Fruit fly (Drosophila melanogaster) whole organism, embryonic: ENCODE results near the gene CG14332.

Experiments
- Antp ChIP-seq: fragments of 200-800 bp; sonication (Bioruptor generic); optimal IDR thresholded peaks from 3 replicates; lab custom pipeline; 2016; ENCODE audit warnings: missing biosample characterization, missing genetic modification characterization
- BEAF-32 ChIP-seq: fragments of 200-800 bp; sonication (Bioruptor generic); optimal IDR thresholded peaks from 3 replicates; lab custom pipeline; 2017; ENCODE audit warnings: missing biosample characterization, missing genetic modification characterization, mild to moderate bottlenecking, moderate library complexity, missing genetic modification reagents
- Blimp-1 ChIP-seq: fragments of 200-800 bp; sonication (Bioruptor generic); optimal IDR thresholded peaks from 3 replicates; lab custom pipeline; 2018; ENCODE audit warnings: missing biosample characterization, missing genetic modification characterization, mild to moderate bottlenecking, moderate library complexity, missing genetic modification reagents
- CG10274 ChIP-seq: fragments of 200-800 bp; sonication (Bioruptor generic); optimal IDR thresholded peaks from 3 replicates; lab custom pipeline; 2017; ENCODE audit warnings: missing biosample characterization, mild to moderate bottlenecking, missing genetic modification characterization
- CG10321 ChIP-seq: fragments of 200-800 bp; sonication (Bioruptor generic); IDR thresholded peaks from 2 replicates; pipeline ENCODE4 v1.3.6; 2022; ENCODE audit warnings: missing biosample characterization, missing genetic modification characterization
- CG12104 ChIP-seq: fragments of 200-800 bp; sonication (Bioruptor generic); optimal IDR thresholded peaks from 3 replicates; lab custom pipeline; 2016; ENCODE audit warnings: missing biosample characterization, missing genetic modification characterization
- CG1233 ChIP-seq: fragments of 200-800 bp; sonication (Bioruptor generic); optimal IDR thresholded peaks from 4 replicates; lab custom pipeline; 2018; ENCODE audit warnings: missing biosample characterization, mild to moderate bottlenecking, missing genetic modification characterization
- CG1602 ChIP-seq: fragments of 200-800 bp; sonication (Bioruptor generic); optimal IDR thresholded peaks from 3 replicates; lab custom pipeline; 2016; ENCODE audit warnings: missing biosample characterization, missing genetic modification characterization
- CG17359 ChIP-seq: fragments of 200-800 bp; sonication (Bioruptor generic); optimal IDR thresholded peaks from 3 replicates; lab custom pipeline; 2018; ENCODE audit warnings: missing biosample characterization, mild to moderate bottlenecking, missing genetic modification characterization, moderate library complexity
- CG18011 ChIP-seq: fragments of 200-800 bp; sonication (Bioruptor generic); optimal IDR thresholded peaks from 2 replicates; lab custom pipeline; 2017; ENCODE audit warnings: missing biosample characterization, missing genetic modification characterization, mild to moderate bottlenecking, moderate library complexity, missing genotype
- CG18262 ChIP-seq: fragments of 200-800 bp; optimal IDR thresholded peaks from 3 replicates; lab custom pipeline; 2019; ENCODE audit warnings: missing biosample characterization, mild to moderate bottlenecking, missing genetic modification characterization, moderate library complexity
- CG31224 ChIP-seq: fragments of 200-800 bp; sonication (Bioruptor generic); IDR thresholded peaks from 2 replicates; pipeline ENCODE4 v1.3.6; 2022; ENCODE audit warnings: missing biosample characterization, missing genetic modification characterization
- CG33557 ChIP-seq: fragments of 200-800 bp; sonication (Bioruptor generic); optimal IDR thresholded peaks from 2 replicates; lab custom pipeline; 2019; ENCODE audit warnings: missing biosample characterization, mild to moderate bottlenecking, missing genetic modification characterization, moderate library complexity
- CG3838 ChIP-seq: fragments of 200-800 bp; sonication (Bioruptor generic); optimal IDR thresholded peaks from 3 replicates; lab custom pipeline; 2016; ENCODE audit warnings: missing biosample characterization, missing genetic modification characterization
- CG3995 ChIP-seq: fragments of 200-800 bp; sonication (Bioruptor generic); optimal IDR thresholded peaks from 3 replicates; lab custom pipeline; 2016; ENCODE audit warnings: missing biosample characterization, missing genetic modification characterization
- CG4328 ChIP-seq: fragments of 200-800 bp; sonication (Bioruptor generic); optimal IDR thresholded peaks from 3 replicates; lab custom pipeline; 2017; ENCODE audit warnings: missing biosample characterization, missing genetic modification reagents, missing genetic modification characterization
- CG4360 ChIP-seq: fragments of 200-800 bp; sonication (Bioruptor generic); IDR thresholded peaks from 2 replicates; pipeline ENCODE4 v1.3.6; 2022; ENCODE audit warnings: missing biosample characterization, missing genetic modification characterization
- CG4424 ChIP-seq: fragments of 200-800 bp; sonication (Bioruptor generic); optimal IDR thresholded peaks from 3 replicates; lab custom pipeline; 2016; ENCODE audit warnings: missing biosample characterization, missing genetic modification characterization
- CG7271 ChIP-seq: fragments of 200-800 bp; sonication (Bioruptor generic); optimal IDR thresholded peaks from 2 replicates; lab custom pipeline; 2018; ENCODE audit warnings: missing biosample characterization, mild to moderate bottlenecking, missing genetic modification characterization, moderate library complexity
- CG8924 ChIP-seq: fragments of 200-800 bp; optimal IDR thresholded peaks from 3 replicates; lab custom pipeline; 2019; ENCODE audit warnings: missing biosample characterization, mild to moderate bottlenecking, missing genetic modification characterization, moderate library complexity
- Dp ChIP-seq: fragments of 200-800 bp; sonication (Bioruptor generic); optimal IDR thresholded peaks from 2 replicates; lab custom pipeline; 2018; ENCODE audit warnings: missing biosample characterization, mild to moderate bottlenecking, missing genetic modification characterization, moderate library complexity
- Drgx ChIP-seq: fragments of 200-800 bp; sonication (Bioruptor generic); IDR thresholded peaks from 2 replicates; pipeline ENCODE4 v1.3.6; 2022; ENCODE audit warnings: missing biosample characterization, missing genetic modification characterization
- Ets97D ChIP-seq: fragments of 200-800 bp; sonication (Bioruptor generic); optimal IDR thresholded peaks from 3 replicates; lab custom pipeline; 2016; ENCODE audit warnings: missing biosample characterization, missing genetic modification characterization
- HmgD ChIP-seq: fragments of 200-800 bp; sonication (Bioruptor generic); optimal IDR thresholded peaks from 3 replicates; lab custom pipeline; 2016; ENCODE audit warnings: missing biosample characterization, missing genetic modification characterization
- Nf-YA ChIP-seq: fragments of 200-800 bp; sonication (Bioruptor generic); IDR thresholded peaks from 2 replicates; pipeline ENCODE4 v1.3.6; 2022; ENCODE audit warnings: missing biosample characterization, missing genetic modification characterization
- Nf-YC ChIP-seq: fragments of 200-800 bp; optimal IDR thresholded peaks from 3 replicates; lab custom pipeline; 2019; ENCODE audit warnings: missing biosample characterization, mild to moderate bottlenecking, missing genetic modification characterization, moderate library complexity
- Stat92E ChIP-seq, 3 experiments: fragments of >200 bp in 2 of 3; fragments of 200-800 bp in 1 of 3; sonication (Bioruptor generic) in 1 of 3; optimal IDR thresholded peaks; 2 replicates each; lab custom pipeline; 2017 to 2019; ENCODE audit warnings: missing biosample characterization in 3 of 3, missing genetic modification characterization in 3 of 3, mild to moderate bottlenecking in 1 of 3, moderate library complexity in 1 of 3
- Xrp1 ChIP-seq: fragments of 200-800 bp; sonication (Bioruptor generic); IDR thresholded peaks from 2 replicates; pipeline ENCODE4 v1.3.6; 2022; ENCODE audit warnings: missing biosample characterization, missing genetic modification characterization
- YL-1 ChIP-seq: fragments of 200-800 bp; sonication (Bioruptor generic); optimal IDR thresholded peaks from 3 replicates; lab custom pipeline; 2017; ENCODE audit warnings: missing biosample characterization, mild to moderate bottlenecking, missing genetic modification characterization
- bbx ChIP-seq: fragments of 200-800 bp; sonication (Bioruptor generic); IDR thresholded peaks from 2 replicates; pipeline ENCODE4 v1.3.6; 2022; ENCODE audit warnings: missing biosample characterization, missing genetic modification characterization; ENCODE audit not compliant: partially characterized antibody
- bcd ChIP-seq: fragments of 200-800 bp; sonication (Bioruptor generic); optimal IDR thresholded peaks from 2 replicates; lab custom pipeline; 2017; ENCODE audit warnings: missing biosample characterization, mild to moderate bottlenecking, missing genetic modification characterization
- chif ChIP-seq, 2 experiments: fragments of 200-800 bp; sonication (Bioruptor generic); optimal IDR thresholded peaks; 3 replicates each; lab custom pipeline; 2016; ENCODE audit warnings: missing biosample characterization in 2 of 2, missing genetic modification characterization in 2 of 2
- disco-r ChIP-seq: fragments of 200-800 bp; sonication (Bioruptor generic); optimal IDR thresholded peaks from 2 replicates; lab custom pipeline; 2016; ENCODE audit warnings: missing biosample characterization, missing genetic modification characterization
- dm ChIP-seq: fragments of 200-800 bp; sonication (Bioruptor generic); optimal IDR thresholded peaks from 3 replicates; lab custom pipeline; 2016; ENCODE audit warnings: missing biosample characterization, missing genetic modification characterization
- dysf ChIP-seq: fragments of 200-800 bp; sonication (Bioruptor generic); IDR thresholded peaks from 3 replicates; pipeline ENCODE4 v1.3.6; 2022; ENCODE audit warnings: missing biosample characterization, missing genetic modification characterization
- esg ChIP-seq: fragments of 200-800 bp; sonication (Bioruptor generic); conservative IDR thresholded peaks from 2 replicates; pipeline ENCODE4 v1.3.6; 2022; ENCODE audit warnings: missing biosample characterization, missing genetic modification characterization
- h ChIP-seq: fragments of >200 bp; optimal IDR thresholded peaks from 2 replicates; lab custom pipeline; 2017
- ham ChIP-seq: fragments of 200-800 bp; sonication (Bioruptor generic); IDR thresholded peaks from 2 replicates; pipeline ENCODE4 v1.3.6; 2022; ENCODE audit warnings: missing biosample characterization, missing genetic modification characterization
- kay ChIP-seq: fragments of 200-800 bp; sonication (Bioruptor generic); optimal IDR thresholded peaks from 2 replicates; lab custom pipeline; 2016; ENCODE audit warnings: missing biosample characterization, missing genetic modification characterization
- kni ChIP-seq: fragments of 200-800 bp; sonication (Bioruptor generic); optimal IDR thresholded peaks from 3 replicates; lab custom pipeline; 2017; ENCODE audit warnings: mild to moderate bottlenecking, missing biosample characterization, missing genetic modification reagents, missing genetic modification characterization
- nerfin-2 ChIP-seq: fragments of 200-800 bp; sonication (Bioruptor generic); IDR thresholded peaks from 2 replicates; pipeline ENCODE4 v1.3.6; 2022; ENCODE audit warnings: missing biosample characterization, missing genetic modification characterization; ENCODE audit not compliant: partially characterized antibody
- nmo ChIP-seq: fragments of 200-800 bp; sonication (Bioruptor generic); optimal IDR thresholded peaks from 2 replicates; lab custom pipeline; 2018; ENCODE audit warnings: missing biosample characterization, mild to moderate bottlenecking, missing genetic modification characterization, moderate library complexity
- peb ChIP-seq: fragments of 200-800 bp; sonication (Bioruptor generic); IDR thresholded peaks from 2 replicates; pipeline ENCODE4 v1.3.6; 2022; ENCODE audit warnings: missing biosample characterization, missing genetic modification characterization
- pfk ChIP-seq: fragments of 200-800 bp; sonication (Bioruptor generic); optimal IDR thresholded peaks from 2 replicates; lab custom pipeline; 2018; ENCODE audit warnings: missing biosample characterization, mild to moderate bottlenecking, missing genetic modification characterization, moderate library complexity
- prd ChIP-seq, 3 experiments: fragments of >200 bp in 2 of 3; fragments of 200-800 bp in 1 of 3; sonication (Bioruptor generic) in 1 of 3; optimal IDR thresholded peaks in 2 of 3; IDR thresholded peaks in 1 of 3; 2 replicates in 2 of 3; 3 replicates in 1 of 3; pipeline versions ENCODE4 v1.3.6 to Lab custom; 2017 to 2022; ENCODE audit warnings: missing biosample characterization in 1 of 3, missing genetic modification characterization in 1 of 3
- row ChIP-seq: fragments of 200-800 bp; sonication (Bioruptor generic); IDR thresholded peaks from 3 replicates; pipeline ENCODE4 v1.3.6; 2022; ENCODE audit warnings: missing biosample characterization, missing genetic modification characterization
- ssp ChIP-seq: fragments of 200-800 bp; sonication (Bioruptor generic); IDR thresholded peaks from 2 replicates; pipeline ENCODE4 v1.3.6; 2022; ENCODE audit warnings: missing biosample characterization, missing genetic modification characterization
- stwl ChIP-seq: fragments of 200-800 bp; sonication (Bioruptor generic); optimal IDR thresholded peaks from 3 replicates; lab custom pipeline; 2018; ENCODE audit warnings: missing biosample characterization, mild to moderate bottlenecking, missing genetic modification characterization, moderate library complexity
- tap ChIP-seq: fragments of 200-800 bp; optimal IDR thresholded peaks from 3 replicates; lab custom pipeline; 2019; ENCODE audit warnings: missing biosample characterization, mild to moderate bottlenecking, missing genetic modification characterization, moderate library complexity

The CG14332 gene

dm6 chr3R:17386168-17386819 is 35.7 kb downstream of the CG14332 start (continued):
- TF ChIP-seq ham (GFP tag; lab: Robert Waterston, UW), result no peak
- TF ChIP-seq ssp (GFP tag; lab: Robert Waterston, UW), result peak; percentile 48
- TF ChIP-seq bbx, result no peak
- TF ChIP-seq kni (GFP tag; lab: Kevin White, UChicago), result peak; percentile 11
- TF ChIP-seq stwl (tag; lab: Kevin White, UChicago), result no peak
- TF ChIP-seq Nf-YC (tag; lab: Kevin White, UChicago), result peak; percentile 6
- TF ChIP-seq esg (GFP tag; lab: Robert Waterston, UW), result peak; percentile 80
- peak; percentile 92 for TF ChIP-seq row (GFP tag; lab: Robert Waterston, UW)
- TF ChIP-seq CG1602 (GFP tag; lab: Kevin White, UChicago), result peak; percentile 45
- no peak for TF ChIP-seq BEAF-32 (GFP tag; lab: Kevin White, UChicago)
- TF ChIP-seq h (lab: Kevin White, UChicago), result no peak
- TF ChIP-seq CG4328, result peak; percentile 42
- no peak for TF ChIP-seq disco-r (GFP tag; lab: Kevin White, UChicago)
- TF ChIP-seq CG4360, result peak; percentile 40; the same call in 1 of the 2 replicates
- peak; percentile 10 for TF ChIP-seq CG33557 (GFP tag; lab: Kevin White, UChicago)
- TF ChIP-seq CG3838 (GFP tag; lab: Kevin White, UChicago), result no peak
- TF ChIP-seq Nf-YA (GFP tag; lab: Robert Waterston, UW), result peak; percentile 57; the same call in 1 of the 2 replicates
- peak; percentile 34 to 54 for TF ChIP-seq chif (GFP tag; optimal IDR thresholded peaks at IDR 0.05; lab: Kevin White, UChicago)
- TF ChIP-seq CG3995 (GFP tag; lab: Kevin White, UChicago), result no peak
- peak; percentile 86 for TF ChIP-seq Xrp1
- TF ChIP-seq Antp (GFP tag; lab: Kevin White, UChicago), result peak; percentile 55
- TF ChIP-seq CG8924 (tag; lab: Kevin White, UChicago), result peak; percentile 62
- peak; percentile 81 for TF ChIP-seq CG18262 (tag; lab: Kevin White, UChicago)
- TF ChIP-seq peb (GFP tag; lab: Robert Waterston, UW), result peak; percentile 44; the same call in 1 of the 2 replicates
- TF ChIP-seq CG18011, result peak; percentile 13
- TF ChIP-seq Ets97D, result no peak
- TF ChIP-seq CG10274 (GFP tag; lab: Kevin White, UChicago), result no peak
- TF ChIP-seq CG7271 (tag; lab: Kevin White, UChicago), result no peak
- TF ChIP-seq pfk, result no peak
- TF ChIP-seq HmgD (GFP tag; lab: Kevin White, UChicago), result no peak
- peak; percentile 29 for TF ChIP-seq CG12104 (GFP tag; lab: Kevin White, UChicago)
- peak; percentile 56 for TF ChIP-seq CG1233 (GFP tag; lab: Kevin White, UChicago)
- peak; percentile 74 for TF ChIP-seq nmo (GFP tag; lab: Kevin White, UChicago)
- peak; percentile 32 for TF ChIP-seq YL-1 (GFP tag; lab: Kevin White, UChicago)
- TF ChIP-seq nerfin-2, result no peak
- no peak for TF ChIP-seq Stat92E (GFP tag; optimal IDR thresholded peaks at IDR 0.05; lab: Kevin White, UChicago)
- TF ChIP-seq Blimp-1 (GFP tag; lab: Kevin White, UChicago), result peak; percentile 82
- TF ChIP-seq prd (optimal IDR thresholded peaks at IDR 0.05; lab: Kevin White, UChicago), result no peak
- peak; percentile 88 for TF ChIP-seq prd (GFP tag; IDR thresholded peaks at IDR 0.05; lab: Robert Waterston, UW)
- no peak for TF ChIP-seq Dp (GFP tag; lab: Kevin White, UChicago)
- TF ChIP-seq CG17359 (tag; lab: Kevin White, UChicago), result peak; percentile 86
- peak; percentile 87 for TF ChIP-seq Drgx (GFP tag; lab: Robert Waterston, UW)
- peak; percentile 65 for TF ChIP-seq dysf (GFP tag; lab: Robert Waterston, UW)
- TF ChIP-seq CG31224 (GFP tag; lab: Robert Waterston, UW), result no peak; the same call in 1 of the 2 replicates
- TF ChIP-seq bcd (GFP tag; lab: Kevin White, UChicago), result peak; percentile 65
- no peak for TF ChIP-seq CG10321 (GFP tag; lab: Robert Waterston, UW)
- TF ChIP-seq kay (GFP tag; lab: Kevin White, UChicago), result no peak
- no peak for TF ChIP-seq dm
- peak; percentile 69 for TF ChIP-seq CG4424 (GFP tag; lab: Kevin White, UChicago)
- TF ChIP-seq tap (tag; lab: Kevin White, UChicago), result peak; percentile 74
